Fruit fly (Drosophila melanogaster): ENCODE results near the gene CG43702.

Gene CG43702

dm6 chr3L:21270480-21270879 is 28.0 kb upstream of the CG43702 start, which contains the start of gene CG9389:
Gene CG9389 (minus strand): TSS chr3L:21270580.
- TF ChIP-seq usp (GFP tag; optimal IDR thresholded peaks at IDR 0.05) (no peak), Rel (GFP tag; optimal IDR thresholded peaks at IDR 0.05) (no peak), Rel (tag; optimal IDR thresholded peaks at IDR 0.05) (no peak), Vsx2 (GFP tag; optimal IDR thresholded peaks at IDR 0.05; ENCODE audit: partially characterized antibody) (no peak), psq (GFP tag; optimal IDR thresholded peaks at IDR 0.05) (no peak), sv (GFP tag; optimal IDR thresholded peaks at IDR 0.05) (no peak), dsf (GFP tag; optimal IDR thresholded peaks at IDR 0.05; ENCODE audit: borderline replicate concordance) (no peak)

dm6 chr3L:21273504-21273903 is 25.0 kb upstream of the CG43702 start:
- TF ChIP-seq lola (GFP tag; optimal IDR thresholded peaks at IDR 0.05): no peak

- TF ChIP-seq h (GFP tag; optimal IDR thresholded peaks at IDR 0.05): peak; percentile 53
- no peak for TF ChIP-seq br (GFP tag; optimal IDR thresholded peaks at IDR 0.05)
Measured at dm6 chr3L:21275921-21276295, 22.6 kb upstream of the CG43702 start.

- TF ChIP-seq Abd-B (GFP tag; optimal IDR thresholded peaks at IDR 0.05): no peak
- peak; percentile 6 for TF ChIP-seq dsf (GFP tag; optimal IDR thresholded peaks at IDR 0.05; ENCODE audit: borderline replicate concordance)
- TF ChIP-seq Myc (optimal IDR thresholded peaks at IDR 0.05): peak; percentile 15
- peak; percentile 37 for TF ChIP-seq Jra (GFP tag; optimal IDR thresholded peaks at IDR 0.05)
- TF ChIP-seq fru (GFP tag; optimal IDR thresholded peaks at IDR 0.05): peak; percentile 60
- TF ChIP-seq sv (GFP tag; optimal IDR thresholded peaks at IDR 0.05): peak; percentile 67
- TF ChIP-seq foxo (GFP tag; optimal IDR thresholded peaks at IDR 0.05): peak in 1 of 2 experiments; percentile 65
- peak; percentile 48 for TF ChIP-seq Sp1 (GFP tag; optimal IDR thresholded peaks at IDR 0.05)
- no peak for TF ChIP-seq jim (GFP tag; optimal IDR thresholded peaks at IDR 0.05)
- no peak for TF ChIP-seq Hr78 (GFP tag; optimal IDR thresholded peaks at IDR 0.05)
- TF ChIP-seq ey (GFP tag; optimal IDR thresholded peaks at IDR 0.05): peak; percentile 50
- no peak for TF ChIP-seq sage (GFP tag; optimal IDR thresholded peaks at IDR 0.05)
- peak; percentile 57 for TF ChIP-seq woc (GFP tag; optimal IDR thresholded peaks at IDR 0.05)
- TF ChIP-seq Hnf4 (GFP tag; optimal IDR thresholded peaks at IDR 0.05): peak; percentile 39
- peak; percentile 24 for TF ChIP-seq dmrt93B (GFP tag; optimal IDR thresholded peaks at IDR 0.05)
- peak; percentile 30 for TF ChIP-seq psq (GFP tag; optimal IDR thresholded peaks at IDR 0.05)
- peak; percentile 33 for TF ChIP-seq br (GFP tag; optimal IDR thresholded peaks at IDR 0.05)
- peak; percentile 32 for TF ChIP-seq Dif (GFP tag; optimal IDR thresholded peaks at IDR 0.05; ENCODE audit: partially characterized antibody)
- peak; percentile 57 for TF ChIP-seq OdsH (GFP tag; optimal IDR thresholded peaks at IDR 0.05)
- TF ChIP-seq usp (GFP tag; optimal IDR thresholded peaks at IDR 0.05): no peak
- no peak for TF ChIP-seq CG9705 (GFP tag; optimal IDR thresholded peaks at IDR 0.05)
- no peak for TF ChIP-seq brk (GFP tag; optimal IDR thresholded peaks at IDR 0.05)
- TF ChIP-seq CrebA (GFP tag; optimal IDR thresholded peaks at IDR 0.05; ENCODE audit: borderline replicate concordance): no peak
- TF ChIP-seq Rel (GFP tag; optimal IDR thresholded peaks at IDR 0.05): no peak
- no peak for TF ChIP-seq Rel (tag; optimal IDR thresholded peaks at IDR 0.05)
- no peak for TF ChIP-seq N (GFP tag; optimal IDR thresholded peaks at IDR 0.05)
- peak; percentile 40 for TF ChIP-seq HLH106 (tag; optimal IDR thresholded peaks at IDR 0.05)
- peak; percentile 51 for TF ChIP-seq rgr (GFP tag; optimal IDR thresholded peaks at IDR 0.05)
- TF ChIP-seq h (GFP tag; optimal IDR thresholded peaks at IDR 0.05): peak; percentile 58
- TF ChIP-seq lola (GFP tag; optimal IDR thresholded peaks at IDR 0.05): no peak
Measured at dm6 chr3L:21276296-21277257, 21.9 kb upstream of the CG43702 start.

- TF ChIP-seq Jra (GFP tag; optimal IDR thresholded peaks at IDR 0.05): no peak
- peak; percentile 15 for TF ChIP-seq h (GFP tag; optimal IDR thresholded peaks at IDR 0.05)
- peak; percentile 39 for TF ChIP-seq Vsx2 (GFP tag; optimal IDR thresholded peaks at IDR 0.05; ENCODE audit: partially characterized antibody)
- TF ChIP-seq Rel (GFP tag; optimal IDR thresholded peaks at IDR 0.05): no peak
- peak; percentile 15 for TF ChIP-seq Rel (tag; optimal IDR thresholded peaks at IDR 0.05)
- TF ChIP-seq CG32264 (GFP tag; optimal IDR thresholded peaks at IDR 0.05): no peak
- no peak for TF ChIP-seq sv (GFP tag; optimal IDR thresholded peaks at IDR 0.05)
- no peak for TF ChIP-seq tai (GFP tag; optimal IDR thresholded peaks at IDR 0.05)
Measured at dm6 chr3L:21277897-21278530, 20.5 kb upstream of the CG43702 start.
